Fruit fly (Drosophila melanogaster) whole organism, prepupa: ENCODE data around the gene CG14515.

Experiments
- CG10631 ChIP-seq: fragments of 200-800 bp; sonication (Bioruptor generic); optimal IDR thresholded peaks from 2 replicates; lab custom pipeline; 2016; ENCODE audit warnings: missing biosample characterization, missing genetic modification characterization
- CG11762 ChIP-seq: fragments of 200-800 bp; sonication (Bioruptor generic); optimal IDR thresholded peaks from 3 replicates; lab custom pipeline; 2016; ENCODE audit warnings: missing biosample characterization, missing genetic modification characterization; ENCODE audit not compliant: insufficient read depth
- CG11902 ChIP-seq: fragments of 200-800 bp; sonication (Bioruptor generic); optimal IDR thresholded peaks from 3 replicates; lab custom pipeline; 2016; ENCODE audit warnings: missing biosample characterization, missing genetic modification characterization
- CG16779 ChIP-seq: fragments of 200-800 bp; sonication (Bioruptor generic); optimal IDR thresholded peaks from 3 replicates; lab custom pipeline; 2017; ENCODE audit warnings: missing biosample characterization, mild to moderate bottlenecking, missing genetic modification characterization
- CG3032 ChIP-seq: fragments of 200-800 bp; optimal IDR thresholded peaks from 2 replicates; lab custom pipeline; 2019; ENCODE audit warnings: missing biosample characterization, mild to moderate bottlenecking, missing genetic modification characterization, moderate library complexity
- CG31627 ChIP-seq: fragments of 200-800 bp; sonication (Bioruptor generic); optimal IDR thresholded peaks from 3 replicates; lab custom pipeline; 2016; ENCODE audit warnings: missing biosample characterization, missing genetic modification characterization
- CG34406 ChIP-seq: fragments of 200-800 bp; sonication (Bioruptor generic); optimal IDR thresholded peaks from 3 replicates; lab custom pipeline; 2016; ENCODE audit warnings: missing biosample characterization, missing genetic modification characterization
- CG3919 ChIP-seq: fragments of 200-800 bp; sonication (Bioruptor generic); optimal IDR thresholded peaks from 3 replicates; lab custom pipeline; 2016; ENCODE audit warnings: missing biosample characterization, missing genetic modification characterization
- CG6163 ChIP-seq: fragments of 200-800 bp; sonication (Bioruptor generic); IDR thresholded peaks from 3 replicates; pipeline ENCODE4 v1.3.6; 2022; ENCODE audit warnings: missing biosample characterization, missing genetic modification characterization
- CG6792 ChIP-seq: fragments of 200-800 bp; sonication (Bioruptor generic); optimal IDR thresholded peaks from 3 replicates; lab custom pipeline; 2016; ENCODE audit warnings: missing biosample characterization, missing genetic modification characterization
- CG6808 ChIP-seq: fragments of 200-800 bp; sonication (Bioruptor generic); optimal IDR thresholded peaks from 3 replicates; lab custom pipeline; 2017; ENCODE audit warnings: missing biosample characterization, missing genetic modification characterization, mild to moderate bottlenecking, moderate library complexity, missing genetic modification reagents
- CG6854 ChIP-seq: fragments of 200-800 bp; sonication (Bioruptor generic); optimal IDR thresholded peaks from 2 replicates; lab custom pipeline; 2017; ENCODE audit warnings: missing biosample characterization, mild to moderate bottlenecking, missing genetic modification characterization
- CG7368 ChIP-seq: fragments of 200-800 bp; sonication (Bioruptor generic); optimal IDR thresholded peaks from 3 replicates; lab custom pipeline; 2016; ENCODE audit warnings: missing biosample characterization, missing genetic modification characterization
- CG8119 ChIP-seq: fragments of 200-800 bp; sonication (Bioruptor generic); IDR thresholded peaks from 3 replicates; pipeline ENCODE4 v1.3.6; 2022; ENCODE audit warnings: missing biosample characterization, missing genetic modification characterization
- CG8632 ChIP-seq: fragments of 200-800 bp; sonication (Bioruptor generic); optimal IDR thresholded peaks from 3 replicates; lab custom pipeline; 2016; ENCODE audit warnings: missing biosample characterization, missing genetic modification characterization
- CG9139 ChIP-seq: fragments of 200-800 bp; sonication (Bioruptor generic); optimal IDR thresholded peaks from 3 replicates; lab custom pipeline; 2017; ENCODE audit warnings: missing biosample characterization, mild to moderate bottlenecking, missing genetic modification characterization
- Ets21C ChIP-seq: fragments of 200-800 bp; sonication (Bioruptor generic); optimal IDR thresholded peaks from 3 replicates; lab custom pipeline; 2016; ENCODE audit warnings: missing biosample characterization, missing genetic modification characterization
- Gug ChIP-seq: fragments of 200-800 bp; sonication (Bioruptor generic); IDR thresholded peaks from 2 replicates; pipeline ENCODE4 v1.3.6; 2022; ENCODE audit warnings: missing biosample characterization, missing genetic modification characterization
- Hr38 ChIP-seq: sonication (Bioruptor generic); optimal IDR thresholded peaks from 2 replicates; lab custom pipeline; 2016; ENCODE audit warnings: missing biosample characterization, missing genetic modification characterization
- Hr4 ChIP-seq: fragments of 200-800 bp; sonication (Bioruptor generic); optimal IDR thresholded peaks from 3 replicates; lab custom pipeline; 2016; ENCODE audit warnings: missing biosample characterization, missing genetic modification characterization
- Lpt ChIP-seq: fragments of 200-800 bp; sonication (Bioruptor generic); optimal IDR thresholded peaks from 3 replicates; lab custom pipeline; 2016; ENCODE audit warnings: missing biosample characterization, missing genetic modification characterization
- Met ChIP-seq: fragments of 200-800 bp; sonication (Bioruptor generic); optimal IDR thresholded peaks from 3 replicates; lab custom pipeline; 2016; ENCODE audit warnings: missing biosample characterization, missing genetic modification characterization
- OdsH ChIP-seq: fragments of 200-800 bp; sonication (Bioruptor generic); optimal IDR thresholded peaks from 3 replicates; lab custom pipeline; 2016; ENCODE audit warnings: missing biosample characterization, missing genetic modification characterization
- Sox102F ChIP-seq: fragments of 200-800 bp; sonication (Bioruptor generic); optimal IDR thresholded peaks from 2 replicates; lab custom pipeline; 2016; ENCODE audit warnings: missing biosample characterization, mild to moderate bottlenecking, missing genetic modification characterization
- Sox14 ChIP-seq: fragments of 200-800 bp; sonication (Bioruptor generic); optimal IDR thresholded peaks from 3 replicates; lab custom pipeline; 2016; ENCODE audit warnings: missing biosample characterization, missing genetic modification characterization
- Sox15 ChIP-seq: fragments of 200-800 bp; sonication (Bioruptor generic); optimal IDR thresholded peaks from 3 replicates; lab custom pipeline; 2016; ENCODE audit warnings: missing biosample characterization, missing genetic modification characterization
- acj6 ChIP-seq: fragments of 200-800 bp; sonication (Bioruptor generic); optimal IDR thresholded peaks from 3 replicates; lab custom pipeline; 2016; ENCODE audit warnings: missing biosample characterization, missing genetic modification characterization
- dac ChIP-seq: fragments of 200-800 bp; sonication (Bioruptor generic); optimal IDR thresholded peaks from 2 replicates; lab custom pipeline; 2017; ENCODE audit warnings: missing biosample characterization, mild to moderate bottlenecking, missing genetic modification characterization
- dsx ChIP-seq: fragments of 200-800 bp; optimal IDR thresholded peaks from 3 replicates; lab custom pipeline; 2019; ENCODE audit warnings: missing biosample characterization, mild to moderate bottlenecking, missing genetic modification characterization, moderate library complexity; ENCODE audit not compliant: poor library complexity, severe bottlenecking
- esn ChIP-seq: fragments of 200-800 bp; sonication (Bioruptor generic); optimal IDR thresholded peaks from 2 replicates; lab custom pipeline; 2016; ENCODE audit warnings: missing biosample characterization, mild to moderate bottlenecking, missing genetic modification characterization, moderate library complexity
- fd59A ChIP-seq: fragments of 200-800 bp; sonication (Bioruptor generic); optimal IDR thresholded peaks from 2 replicates; lab custom pipeline; 2017; ENCODE audit warnings: missing biosample characterization, mild to moderate bottlenecking, missing genetic modification characterization, missing genetic modification reagents
- fd85E ChIP-seq: fragments of 200-800 bp; sonication (Bioruptor generic); optimal IDR thresholded peaks from 3 replicates; lab custom pipeline; 2016; ENCODE audit warnings: missing biosample characterization, missing genetic modification characterization
- fkh ChIP-seq: fragments of 200-800 bp; sonication (Bioruptor generic); optimal IDR thresholded peaks from 3 replicates; lab custom pipeline; 2017; ENCODE audit warnings: missing biosample characterization, mild to moderate bottlenecking, missing genetic modification characterization, moderate library complexity
- net ChIP-seq: fragments of 200-800 bp; sonication (Bioruptor generic); optimal IDR thresholded peaks from 3 replicates; lab custom pipeline; 2016; ENCODE audit warnings: missing biosample characterization, missing genetic modification characterization
- pdm3 ChIP-seq: fragments of 200-800 bp; sonication (Bioruptor generic); optimal IDR thresholded peaks from 3 replicates; lab custom pipeline; 2016; ENCODE audit warnings: missing biosample characterization, missing genetic modification characterization
- ss ChIP-seq, 2 experiments: fragments of 200-800 bp; sonication (Bioruptor generic); optimal IDR thresholded peaks; 2 replicates in 1 of 2; 3 replicates in 1 of 2; lab custom pipeline; 2017 to 2018; ENCODE audit warnings: mild to moderate bottlenecking in 2 of 2, missing biosample characterization in 2 of 2, missing genetic modification characterization in 2 of 2, moderate library complexity in 1 of 2
- svp ChIP-seq: fragments of 200-800 bp; sonication (Bioruptor generic); peaks from one replicate; lab custom pipeline; 2016; ENCODE audit warnings: missing biosample characterization, missing genetic modification characterization
- vri ChIP-seq: fragments of 200-800 bp; sonication (Bioruptor generic); optimal IDR thresholded peaks from 3 replicates; lab custom pipeline; 2016; ENCODE audit warnings: missing biosample characterization, mild to moderate bottlenecking, missing genetic modification characterization

The CG14515 gene

DNA sequence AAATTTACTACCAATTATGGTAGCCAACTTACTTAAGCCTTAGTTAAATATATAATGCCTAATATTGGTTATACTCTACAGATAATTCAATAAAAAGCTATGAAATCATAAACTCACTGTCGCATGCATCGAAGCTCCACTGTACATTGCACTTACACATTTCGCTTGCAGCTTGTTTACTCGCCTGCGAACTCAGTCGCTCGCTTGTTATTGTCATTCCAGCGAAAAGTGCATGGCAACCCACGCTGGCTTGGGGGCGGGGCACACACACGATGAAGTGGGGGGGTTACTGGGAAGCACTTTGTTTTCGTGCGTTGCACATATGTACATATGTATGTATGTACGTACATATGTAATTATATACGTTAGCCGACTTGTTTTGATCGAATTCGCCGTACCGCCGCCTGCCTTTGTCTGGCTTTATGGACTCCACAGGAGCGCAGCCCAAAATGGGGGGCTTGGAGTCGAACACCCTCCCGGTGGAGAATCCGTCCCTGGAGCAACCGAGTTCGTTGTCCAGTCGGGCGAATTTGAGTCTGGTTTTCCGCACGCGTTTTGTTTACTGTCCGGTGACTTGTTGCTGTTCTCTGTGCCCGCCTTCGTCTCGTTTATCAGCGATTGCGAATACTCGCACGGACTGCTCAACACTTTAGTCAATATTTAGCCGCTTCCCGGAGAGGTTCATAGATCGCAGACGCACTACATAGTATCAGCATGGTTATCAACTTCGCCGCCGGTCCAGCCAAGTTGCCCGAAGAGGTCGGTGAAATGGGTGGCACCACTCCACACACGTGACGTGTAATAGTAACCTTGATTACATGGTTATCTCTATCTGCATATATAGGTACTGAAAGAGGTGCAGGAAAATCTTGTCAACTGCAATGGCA is 2.7 kb downstream of the CG14515 start, which contains the start of gene CG11899 (continued):
- TF ChIP-seq CG11762 (GFP tag; lab: Kevin White, UChicago) (peak; percentile 39), dsx (GFP tag; lab: Kevin White, UChicago) (peak; percentile 76), Sox15 (GFP tag; lab: Kevin White, UChicago) (peak; percentile 25), fkh (peak; percentile 39), Ets21C (GFP tag; lab: Kevin White, UChicago) (peak; percentile 75), esn (GFP tag; lab: Kevin White, UChicago) (peak; percentile 85), CG6854 (peak; percentile 97), net (GFP tag; lab: Kevin White, UChicago) (peak; percentile 77), CG11902 (peak; percentile 99), CG31627 (GFP tag; lab: Kevin White, UChicago) (peak; percentile 74)

DNA sequence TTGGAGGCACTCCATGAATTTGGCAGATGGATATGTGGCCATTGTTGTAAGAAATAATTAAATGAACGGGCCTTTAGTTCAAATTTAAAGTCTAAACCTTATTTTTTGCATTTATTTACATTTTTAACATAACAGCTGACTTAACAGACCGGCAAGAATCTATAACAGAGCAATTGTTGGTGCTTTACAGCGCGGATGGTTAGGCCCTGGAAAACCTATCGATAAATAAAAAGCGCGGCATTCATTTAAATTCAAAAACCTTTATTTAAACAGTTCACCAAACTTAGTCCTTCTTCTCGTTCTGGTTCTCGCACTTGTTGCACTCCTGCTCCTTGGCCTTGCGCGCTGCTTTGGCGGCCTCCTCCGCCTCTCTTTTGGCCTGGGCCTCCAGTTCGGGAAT is 5.1 kb downstream of the CG14515 start, which contains the start of gene Mesh1:
TSS of gene Mesh1 (minus strand) at position 108 of the 400 bp plus-strand sequence.
- peak; percentile 13 for TF ChIP-seq fkh
- no peak for TF ChIP-seq CG34406 (GFP tag; lab: Kevin White, UChicago)
- no peak for TF ChIP-seq CG16779 (tag; lab: Kevin White, UChicago)

DNA sequence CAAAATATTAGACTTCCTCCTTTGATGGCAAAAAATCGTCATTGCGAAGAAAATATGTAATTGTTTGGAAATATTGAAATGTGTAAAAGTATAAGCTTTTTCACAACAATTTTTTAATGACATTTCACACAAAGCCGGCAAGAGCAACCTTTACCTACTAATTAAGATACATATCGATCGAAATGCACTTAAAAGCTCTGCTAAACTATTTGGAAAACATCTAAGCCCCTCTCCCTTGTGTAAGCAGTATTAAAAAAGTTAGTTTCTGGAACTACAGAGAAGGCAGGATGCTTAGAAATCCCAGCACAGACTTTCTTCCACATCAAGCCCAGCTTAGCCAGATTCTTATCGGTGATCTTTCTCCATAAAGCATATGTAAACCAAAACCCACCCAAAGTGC is 6.7 kb downstream of the CG14515 start, which contains the start of gene Cyt-c1L:
TSS of gene Cyt-c1L (minus strand) at position 101 of the 400 bp plus-strand sequence.
- TF ChIP-seq CG6792 (GFP tag; lab: Kevin White, UChicago), result no peak
- no peak for TF ChIP-seq vri (GFP tag; lab: Kevin White, UChicago)
- no peak for TF ChIP-seq Sox102F
- no peak for TF ChIP-seq OdsH (GFP tag; lab: Kevin White, UChicago)
- TF ChIP-seq acj6 (GFP tag; lab: Kevin White, UChicago), result no peak
- no peak for TF ChIP-seq Hr4 (GFP tag; lab: Kevin White, UChicago)
- no peak for TF ChIP-seq CG8119 (GFP tag; lab: Robert Waterston, UW)
- no peak for TF ChIP-seq CG9139 (GFP tag; lab: Kevin White, UChicago)
- no peak for TF ChIP-seq fd85E (GFP tag; lab: Kevin White, UChicago)
- TF ChIP-seq Sox15 (GFP tag; lab: Kevin White, UChicago), result no peak
- TF ChIP-seq Sox14 (GFP tag; lab: Kevin White, UChicago), result no peak
- no peak for TF ChIP-seq ss (GFP tag; optimal IDR thresholded peaks at IDR 0.05; lab: Kevin White, UChicago)
- no peak for TF ChIP-seq CG6163 (GFP tag; lab: Robert Waterston, UW)
- TF ChIP-seq dac (GFP tag; lab: Kevin White, UChicago), result no peak
- TF ChIP-seq CG6808, result no peak

DNA sequence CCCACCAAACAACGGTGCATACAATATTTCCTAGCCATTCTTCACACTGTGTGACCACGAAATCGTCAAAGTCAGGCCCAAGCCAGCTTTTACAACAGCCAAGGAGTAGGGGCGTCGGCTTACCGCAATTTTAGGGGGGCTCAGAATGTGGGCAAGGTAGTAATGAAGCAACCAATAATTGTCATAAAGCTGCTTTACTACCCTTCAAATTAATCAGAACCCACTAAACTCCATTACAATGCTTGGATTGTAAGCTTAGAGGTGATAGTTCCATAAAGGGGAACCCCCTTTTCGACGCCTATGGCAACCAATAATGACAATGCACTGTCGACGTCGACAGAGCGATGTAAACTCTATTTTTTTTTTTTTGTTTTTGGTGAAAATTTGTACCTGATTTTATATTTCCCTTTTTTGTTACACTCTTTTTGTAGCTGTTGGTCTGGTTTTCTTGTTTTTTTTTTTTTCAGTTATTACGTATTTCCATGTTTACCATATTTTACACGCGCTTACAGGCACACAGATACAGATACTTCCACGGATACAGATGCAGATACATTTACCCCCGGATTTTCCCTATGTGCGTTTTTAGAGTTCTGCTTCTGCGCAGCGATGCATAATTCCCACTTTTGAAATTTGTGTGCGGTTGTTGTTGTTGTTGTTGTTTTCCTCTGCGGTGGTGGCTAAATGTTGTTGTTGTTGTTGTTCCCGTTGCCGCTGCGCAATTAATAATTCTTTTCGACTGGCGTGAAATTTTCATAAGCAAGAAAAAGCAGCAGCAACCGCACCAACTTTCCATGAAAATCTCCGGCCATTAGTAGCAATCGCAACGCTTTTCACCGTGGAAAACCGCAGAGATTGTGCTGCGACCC is 7.5 kb downstream of the CG14515 start:
- no peak for TF ChIP-seq CG8632 (GFP tag; lab: Kevin White, UChicago)
- no peak for TF ChIP-seq fd85E (GFP tag; lab: Kevin White, UChicago)
- peak; percentile 56 for TF ChIP-seq CG3919 (GFP tag; lab: Kevin White, UChicago)
- TF ChIP-seq CG3032, result peak; percentile 55
- peak; percentile 85 for TF ChIP-seq Hr4 (GFP tag; lab: Kevin White, UChicago)
- no peak for TF ChIP-seq Hr38 (GFP tag; lab: Kevin White, UChicago)
- no peak for TF ChIP-seq CG6854
- peak; percentile 68 for TF ChIP-seq dac (GFP tag; lab: Kevin White, UChicago)
- peak; percentile 41 for TF ChIP-seq fd59A (GFP tag; lab: Kevin White, UChicago)
- peak; percentile 71 for TF ChIP-seq net (GFP tag; lab: Kevin White, UChicago)
- no peak for TF ChIP-seq vri (GFP tag; lab: Kevin White, UChicago)
- no peak for TF ChIP-seq Sox15 (GFP tag; lab: Kevin White, UChicago)
- TF ChIP-seq Met (GFP tag; lab: Kevin White, UChicago), result no peak
- TF ChIP-seq CG10631 (GFP tag; lab: Kevin White, UChicago), result peak; percentile 52
- peak; percentile 46 for TF ChIP-seq Lpt
- peak; percentile 48; the same call in 1 of the 3 replicates for TF ChIP-seq CG6163 (GFP tag; lab: Robert Waterston, UW)
- TF ChIP-seq CG8119 (GFP tag; lab: Robert Waterston, UW), result peak; percentile 77
- TF ChIP-seq CG31627 (GFP tag; lab: Kevin White, UChicago), result no peak
- peak; percentile 65 for TF ChIP-seq pdm3 (GFP tag; lab: Kevin White, UChicago)
- no peak for TF ChIP-seq Ets21C (GFP tag; lab: Kevin White, UChicago)
- TF ChIP-seq Gug (GFP tag; lab: Robert Waterston, UW), result peak; percentile 45; the same call in 1 of the 2 replicates
- no peak for TF ChIP-seq fkh
- peak; percentile 63 for TF ChIP-seq OdsH (GFP tag; lab: Kevin White, UChicago)
- no peak for TF ChIP-seq svp (GFP tag; lab: Kevin White, UChicago)
- no peak for TF ChIP-seq CG9139 (GFP tag; lab: Kevin White, UChicago)
- peak in 1 of 2 experiments; percentile 35 for TF ChIP-seq ss (GFP tag; optimal IDR thresholded peaks at IDR 0.05; lab: Kevin White, UChicago)
- TF ChIP-seq CG7368, result peak; percentile 15
